Worm (Caenorhabditis elegans): ENCODE measurements around the gene dao-4.

ce11 chrX:10085073-10085472 is 10.0 kb downstream of the dao-4 start:
- no peak for TF ChIP-seq ceh-19 (GFP tag; optimal IDR thresholded peaks at IDR 0.05)
- no peak for TF ChIP-seq che-1 (tag; optimal IDR thresholded peaks at IDR 0.05)
- TF ChIP-seq zip-5 (tag; optimal IDR thresholded peaks at IDR 0.05) = no peak
- no peak for TF ChIP-seq tbx-2 (tag; optimal IDR thresholded peaks at IDR 0.05)
- TF ChIP-seq unc-55 (GFP tag; optimal IDR thresholded peaks at IDR 0.05) = no peak
- no peak for TF ChIP-seq nfya-1 (tag; optimal IDR thresholded peaks at IDR 0.05)
- TF ChIP-seq elt-2 (tag; optimal IDR thresholded peaks at IDR 0.05) = no peak
- TF ChIP-seq ama-1 (optimal IDR thresholded peaks at IDR 0.05) = no peak
- TF ChIP-seq lin-11 (tag; optimal IDR thresholded peaks at IDR 0.05) = no peak
